Worm (Caenorhabditis elegans) whole organism, midembryonic: ENCODE results near the gene ran-5.

ENCODE experiments used
- flt-1 ChIP-seq: fragments of 200-800 bp; sonication (Bioruptor generic); IDR thresholded peaks from 2 replicates; pipeline ENCODE4 v1.3.6; 2022; ENCODE audit warnings: missing genetic modification characterization, missing compliant biosample characterization
- klf-2 ChIP-seq: fragments of 200-800 bp; sonication (Bioruptor generic); conservative IDR thresholded peaks from 2 replicates; pipeline ENCODE4 v1.3.6; 2022; ENCODE audit warnings: missing genetic modification reagents, missing genetic modification characterization, missing compliant biosample characterization

ce11 chrII:6022596-6022995 is 25.3 kb upstream of the ran-5 start:
- TF ChIP-seq klf-2 (GFP tag; lab: Robert Waterston, UW) = no peak
- TF ChIP-seq flt-1 = no peak
